Worm (Caenorhabditis elegans) whole organism, young adult: Measurements from ENCODE around the gene tmed-10.

Experiments
- F10E7.11 ChIP-seq: sonication (generic microtip); optimal IDR thresholded peaks from 2 replicates; lab custom pipeline; 2017; ENCODE audit warnings: mild to moderate bottlenecking, missing genetic modification characterization, moderate library complexity, missing compliant biosample characterization
- F57A8.1 ChIP-seq: fragments of 200-800 bp; sonication (Bioruptor generic); optimal IDR thresholded peaks from 2 replicates; lab custom pipeline; 2018; ENCODE audit warnings: mild to moderate bottlenecking, missing genetic modification characterization, moderate library complexity, missing compliant biosample characterization
- ama-1 ChIP-seq, 3 experiments: fragments of 150-350 bp in 1 of 3; sonication (generic microtip) in 2 of 3; optimal IDR thresholded peaks; 2 replicates each; lab custom pipeline; 2014 to 2018; ENCODE audit warnings: missing biosample characterization in 2 of 3, missing genetic modification characterization in 2 of 3, missing genetic modification reagents in 2 of 3
- aptf-2 ChIP-seq: fragments of 200-800 bp; sonication (Bioruptor generic); conservative IDR thresholded peaks from 2 replicates; pipeline ENCODE4 v1.3.6; 2022; ENCODE audit warnings: missing genetic modification reagents, missing genetic modification characterization, missing compliant biosample characterization
- ccch-3 ChIP-seq: fragments of 200-800 bp; sonication (Bioruptor generic); optimal IDR thresholded peaks from 2 replicates; lab custom pipeline; 2018; ENCODE audit warnings: mild to moderate bottlenecking, missing genetic modification characterization, missing compliant biosample characterization
- dpff-1 ChIP-seq: sonication (generic microtip); optimal IDR thresholded peaks from 2 replicates; lab custom pipeline; 2017; ENCODE audit warnings: mild to moderate bottlenecking, missing genetic modification characterization, missing compliant biosample characterization
- ekl-4 ChIP-seq: fragments of 200-800 bp; sonication (Bioruptor generic); IDR thresholded peaks from 2 replicates; pipeline ENCODE4 v1.3.6; 2022; ENCODE audit warnings: missing genetic modification reagents, missing genetic modification characterization, missing compliant biosample characterization
- lin-40 ChIP-seq: sonication (generic microtip); optimal IDR thresholded peaks from 2 replicates; lab custom pipeline; 2016; ENCODE audit warnings: missing genetic modification characterization, mild to moderate bottlenecking, missing compliant biosample characterization, missing genotype, missing genetic modification reagents
- madf-8 ChIP-seq: fragments of 200-800 bp; sonication (Bioruptor generic); conservative IDR thresholded peaks from 2 replicates; pipeline ENCODE4 v1.3.6; 2022; ENCODE audit warnings: missing genetic modification reagents, missing genetic modification characterization, missing compliant biosample characterization
- nfya-1 ChIP-seq: sonication (generic microtip); optimal IDR thresholded peaks from 2 replicates; lab custom pipeline; 2017; ENCODE audit warnings: antibody characterized with exemption, missing compliant biosample characterization, missing genetic modification characterization, borderline replicate concordance; ENCODE audit not compliant: insufficient read depth
- nfyb-1 ChIP-seq: fragments of 200-800 bp; sonication (Bioruptor generic); IDR thresholded peaks from 2 replicates; pipeline ENCODE4 v1.3.6; 2022; ENCODE audit warnings: missing genetic modification reagents, missing genetic modification characterization, missing compliant biosample characterization
- rpc-1 ChIP-seq, 2 experiments: fragments of 150-350 bp in 1 of 2; sonication (generic microtip) in 1 of 2; optimal IDR thresholded peaks; 2 replicates each; lab custom pipeline; 2014 to 2018; ENCODE audit warnings: missing biosample characterization in 1 of 2, missing genetic modification characterization in 1 of 2, missing genetic modification reagents in 1 of 2, missing genotype in 1 of 2

ce11 chrV:11354264-11354663, 27.5 kb upstream of the tmed-10 start:
- no peak for TF ChIP-seq madf-8
- TF ChIP-seq ccch-3 (GFP tag; lab: Kevin White, UChicago): no peak
- no peak for TF ChIP-seq dpff-1 (tag; lab: Kevin White, UChicago)
- TF ChIP-seq ama-1 (optimal IDR thresholded peaks at IDR 0.05; lab: Kevin White, UChicago): no peak
- no peak for TF ChIP-seq ama-1 (GFP tag; optimal IDR thresholded peaks at IDR 0.05; lab: Kevin White, UChicago)
- no peak for TF ChIP-seq rpc-1 (optimal IDR thresholded peaks at IDR 0.05; lab: Kevin White, UChicago)
- no peak for TF ChIP-seq rpc-1 (tag; optimal IDR thresholded peaks at IDR 0.05; lab: Kevin White, UChicago)
- no peak for TF ChIP-seq F10E7.11 (tag; lab: Kevin White, UChicago)
- no peak for TF ChIP-seq lin-40 (tag; lab: Kevin White, UChicago)
- no peak for TF ChIP-seq aptf-2 (GFP tag; lab: Robert Waterston, UW)
- TF ChIP-seq ekl-4 (GFP tag; lab: Robert Waterston, UW): no peak
- TF ChIP-seq nfya-1 (tag; lab: Kevin White, UChicago): no peak
- TF ChIP-seq F57A8.1 (GFP tag; lab: Kevin White, UChicago): no peak
- no peak for TF ChIP-seq nfyb-1 (GFP tag; lab: Robert Waterston, UW)
